Fruit fly (Drosophila melanogaster): ENCODE measurements around the gene milt.

- TF ChIP-seq Bdp1 (GFP tag; optimal IDR thresholded peaks at IDR 0.05) (no peak), schlank (tag; optimal IDR thresholded peaks at IDR 0.05) (no peak), abd-A (tag; optimal IDR thresholded peaks at IDR 0.05) (no peak), Tbp (GFP tag; optimal IDR thresholded peaks at IDR 0.05) (no peak), zen2 (GFP tag; IDR thresholded peaks at IDR 0.05; ENCODE audit: partially characterized antibody) (no peak), CG17912 (GFP tag; optimal IDR thresholded peaks at IDR 0.05) (no peak), Six4 (GFP tag; optimal IDR thresholded peaks at IDR 0.05) (no peak), CG9797 (GFP tag; optimal IDR thresholded peaks at IDR 0.05) (no peak), sisA (GFP tag; IDR thresholded peaks at IDR 0.05) (no peak), ap (GFP tag; IDR thresholded peaks at IDR 0.05) (no peak), seq (GFP tag; IDR thresholded peaks at IDR 0.05) (no peak), CkIIα-i1 (GFP tag; IDR thresholded peaks at IDR 0.05) (no peak), Myb (GFP tag; optimal IDR thresholded peaks at IDR 0.05) (no peak), HLHmδ (GFP tag; optimal IDR thresholded peaks at IDR 0.05) (no peak)
Measured at dm6 chr2L:7021382-7021781, 16.2 kb upstream of the milt start, which contains the start of gene Pcp.
